Fruit fly (Drosophila melanogaster) whole organism: Measurements from ENCODE around the gene Obp99a.

ENCODE experiments used
- CG8478 ChIP-seq: fragments of >200 bp; optimal IDR thresholded peaks from 2 replicates; lab custom pipeline; 2018; ENCODE audit warnings: inconsistent platforms
- Dll ChIP-seq: fragments of >200 bp; optimal IDR thresholded peaks from 2 replicates; lab custom pipeline; 2017
- psq ChIP-seq: fragments of >200 bp; optimal IDR thresholded peaks from 2 replicates; lab custom pipeline; 2017
- usp ChIP-seq: fragments of >200 bp; optimal IDR thresholded peaks from 2 replicates; lab custom pipeline; 2017; ENCODE audit warnings: missing biosample characterization, missing genetic modification characterization, mixed read lengths

- TF ChIP-seq Dll (lab: Kevin White, UChicago) = no peak
- no peak for TF ChIP-seq psq (lab: Kevin White, UChicago)
- TF ChIP-seq CG8478 = no peak
- no peak for TF ChIP-seq usp
Measured at dm6 chr3R:29701739-29702138, 30.3 kb downstream of the Obp99a start.
